Fruit fly (Drosophila melanogaster) whole organism, embryonic: ENCODE measurements around the gene LysB.

Source experiments
- Atf-2 ChIP-seq: fragments of 200-800 bp; sonication (Bioruptor generic); optimal IDR thresholded peaks from 2 replicates; lab custom pipeline; 2016; ENCODE audit warnings: missing biosample characterization, missing genetic modification characterization
- Blimp-1 ChIP-seq: fragments of 200-800 bp; sonication (Bioruptor generic); optimal IDR thresholded peaks from 3 replicates; lab custom pipeline; 2018; ENCODE audit warnings: missing biosample characterization, missing genetic modification characterization, mild to moderate bottlenecking, moderate library complexity, missing genetic modification reagents
- CG10366 ChIP-seq: fragments of 200-800 bp; sonication (Bioruptor generic); IDR thresholded peaks from 2 replicates; pipeline ENCODE4 v1.3.6; 2022; ENCODE audit warnings: missing biosample characterization, missing genetic modification characterization
- CG11504 ChIP-seq: fragments of 200-800 bp; sonication (Bioruptor generic); optimal IDR thresholded peaks from 3 replicates; lab custom pipeline; 2019; ENCODE audit warnings: missing biosample characterization, mild to moderate bottlenecking, missing genetic modification characterization, moderate library complexity
- CG11560 ChIP-seq: fragments of 200-800 bp; sonication (Bioruptor generic); IDR thresholded peaks from 3 replicates; pipeline ENCODE4 v1.3.6; 2022; ENCODE audit warnings: missing biosample characterization, missing genetic modification characterization
- CG13424 ChIP-seq: fragments of 200-800 bp; sonication (Bioruptor generic); optimal IDR thresholded peaks from 2 replicates; lab custom pipeline; 2019; ENCODE audit warnings: missing biosample characterization, mild to moderate bottlenecking, missing genetic modification characterization, moderate library complexity
- CG14667 ChIP-seq: fragments of 200-800 bp; sonication (Bioruptor generic); IDR thresholded peaks from 2 replicates; pipeline ENCODE4 v1.3.6; 2022; ENCODE audit warnings: missing biosample characterization, missing genetic modification characterization
- CG15269 ChIP-seq: fragments of 200-800 bp; sonication (Bioruptor generic); optimal IDR thresholded peaks from 2 replicates; lab custom pipeline; 2018; ENCODE audit warnings: missing biosample characterization, mild to moderate bottlenecking, missing genetic modification characterization, moderate library complexity
- CG17361 ChIP-seq: fragments of 200-800 bp; sonication (Bioruptor generic); IDR thresholded peaks from 3 replicates; pipeline ENCODE4 v1.3.6; 2022; ENCODE audit warnings: missing biosample characterization, missing genetic modification characterization
- CG17385 ChIP-seq: fragments of 200-800 bp; sonication (Bioruptor generic); optimal IDR thresholded peaks from 3 replicates; lab custom pipeline; 2018; ENCODE audit warnings: missing biosample characterization, mild to moderate bottlenecking, missing genetic modification characterization
- CG1832 ChIP-seq: fragments of 200-800 bp; sonication (Bioruptor generic); optimal IDR thresholded peaks from 2 replicates; lab custom pipeline; 2017; ENCODE audit warnings: missing biosample characterization, mild to moderate bottlenecking, missing genetic modification characterization, inconsistent platforms
- CG3163 ChIP-seq: fragments of 200-800 bp; sonication (Bioruptor generic); optimal IDR thresholded peaks from 3 replicates; lab custom pipeline; 2016; ENCODE audit warnings: missing biosample characterization, missing genetic modification characterization
- CG33557 ChIP-seq: fragments of 200-800 bp; sonication (Bioruptor generic); optimal IDR thresholded peaks from 2 replicates; lab custom pipeline; 2019; ENCODE audit warnings: missing biosample characterization, mild to moderate bottlenecking, missing genetic modification characterization, moderate library complexity
- CG4328 ChIP-seq: fragments of 200-800 bp; sonication (Bioruptor generic); optimal IDR thresholded peaks from 3 replicates; lab custom pipeline; 2017; ENCODE audit warnings: missing biosample characterization, missing genetic modification reagents, missing genetic modification characterization
- CG4730 ChIP-seq: fragments of 200-800 bp; sonication (Bioruptor generic); IDR thresholded peaks from 2 replicates; pipeline ENCODE4 v1.3.6; 2022; ENCODE audit warnings: missing biosample characterization, missing genetic modification characterization
- CG6254 ChIP-seq: fragments of 200-800 bp; sonication (Bioruptor generic); optimal IDR thresholded peaks from 3 replicates; lab custom pipeline; 2017; ENCODE audit warnings: mild to moderate bottlenecking, missing biosample characterization, missing genetic modification reagents, missing genetic modification characterization
- CG6765 ChIP-seq: fragments of 200-800 bp; sonication (Bioruptor generic); optimal IDR thresholded peaks from 3 replicates; lab custom pipeline; 2017; ENCODE audit warnings: missing biosample characterization, mild to moderate bottlenecking, missing genetic modification characterization
- CG7963 ChIP-seq: fragments of 200-800 bp; sonication (Bioruptor generic); IDR thresholded peaks from 3 replicates; pipeline ENCODE4 v1.3.6; 2022; ENCODE audit warnings: missing biosample characterization, missing genetic modification characterization; ENCODE audit not compliant: partially characterized antibody
- CkIIα-i1 ChIP-seq: fragments of 200-800 bp; sonication (Bioruptor generic); IDR thresholded peaks from 2 replicates; pipeline ENCODE4 v1.3.6; 2022; ENCODE audit warnings: missing biosample characterization, missing genetic modification characterization
- Dll ChIP-seq: fragments of 200-800 bp; sonication (Bioruptor generic); IDR thresholded peaks from 4 replicates; pipeline ENCODE4 v1.3.6; 2022; ENCODE audit warnings: missing biosample characterization, missing genetic modification characterization; ENCODE audit not compliant: partially characterized antibody
- H15 ChIP-seq: fragments of 200-800 bp; sonication (Bioruptor generic); IDR thresholded peaks from 3 replicates; pipeline ENCODE4 v1.3.6; 2022; ENCODE audit warnings: missing biosample characterization, missing genetic modification characterization
- HLH54F ChIP-seq: fragments of 200-800 bp; sonication (Bioruptor generic); optimal IDR thresholded peaks from 3 replicates; lab custom pipeline; 2016; ENCODE audit warnings: missing biosample characterization, missing genetic modification characterization
- Lpt ChIP-seq: fragments of >200 bp; optimal IDR thresholded peaks from 2 replicates; lab custom pipeline; 2018; ENCODE audit warnings: missing biosample characterization, missing genetic modification characterization
- Mad ChIP-seq: fragments of 200-800 bp; sonication (Bioruptor generic); optimal IDR thresholded peaks from 2 replicates; lab custom pipeline; 2016; ENCODE audit warnings: missing biosample characterization, missing genetic modification characterization
- NC2α ChIP-seq: fragments of 200-800 bp; sonication (Bioruptor generic); optimal IDR thresholded peaks from 2 replicates; lab custom pipeline; 2016; ENCODE audit warnings: missing biosample characterization, missing genetic modification characterization
- NC2β ChIP-seq: fragments of 200-800 bp; sonication (Bioruptor generic); optimal IDR thresholded peaks from 2 replicates; lab custom pipeline; 2016; ENCODE audit warnings: missing biosample characterization, missing genetic modification characterization
- Nf-YA ChIP-seq: fragments of 200-800 bp; sonication (Bioruptor generic); IDR thresholded peaks from 2 replicates; pipeline ENCODE4 v1.3.6; 2022; ENCODE audit warnings: missing biosample characterization, missing genetic modification characterization
- Nf-YB ChIP-seq: fragments of 200-800 bp; sonication (Bioruptor generic); optimal IDR thresholded peaks from 3 replicates; lab custom pipeline; 2019; ENCODE audit warnings: missing biosample characterization, mild to moderate bottlenecking, missing genetic modification characterization, moderate library complexity
- Opbp ChIP-seq: fragments of 200-800 bp; sonication (Bioruptor generic); IDR thresholded peaks from 3 replicates; pipeline ENCODE4 v1.3.6; 2022; ENCODE audit warnings: missing biosample characterization, missing genetic modification characterization; ENCODE audit not compliant: partially characterized antibody
- Side ChIP-seq: fragments of 200-800 bp; sonication (Bioruptor generic); optimal IDR thresholded peaks from 2 replicates; lab custom pipeline; 2016; ENCODE audit warnings: missing biosample characterization, missing genetic modification characterization
- Sry-δ ChIP-seq: fragments of 200-800 bp; sonication (Bioruptor generic); optimal IDR thresholded peaks from 2 replicates; lab custom pipeline; 2016; ENCODE audit warnings: missing biosample characterization, missing genetic modification characterization
- TFAM ChIP-seq: fragments of 200-800 bp; sonication (Bioruptor generic); optimal IDR thresholded peaks from 2 replicates; lab custom pipeline; 2017; ENCODE audit warnings: missing biosample characterization, missing genetic modification characterization, inconsistent platforms
- Xrp1 ChIP-seq: fragments of 200-800 bp; sonication (Bioruptor generic); IDR thresholded peaks from 2 replicates; pipeline ENCODE4 v1.3.6; 2022; ENCODE audit warnings: missing biosample characterization, missing genetic modification characterization
- ac ChIP-seq: fragments of 200-800 bp; sonication (Bioruptor generic); optimal IDR thresholded peaks from 3 replicates; lab custom pipeline; 2017; ENCODE audit warnings: missing biosample characterization, mild to moderate bottlenecking, missing genetic modification characterization
- aop ChIP-seq: fragments of 200-800 bp; sonication (Bioruptor generic); IDR thresholded peaks from 2 replicates; pipeline ENCODE4 v1.3.6; 2022; ENCODE audit warnings: missing biosample characterization, missing genetic modification characterization
- ap ChIP-seq: fragments of 200-800 bp; sonication (Bioruptor generic); IDR thresholded peaks from 2 replicates; pipeline ENCODE4 v1.3.6; 2022; ENCODE audit warnings: missing biosample characterization, missing genetic modification characterization
- az2 ChIP-seq: fragments of 200-800 bp; sonication (Bioruptor generic); optimal IDR thresholded peaks from 3 replicates; lab custom pipeline; 2016; ENCODE audit warnings: missing biosample characterization, missing genetic modification characterization
- cas ChIP-seq: fragments of 200-800 bp; sonication (Bioruptor generic); IDR thresholded peaks from 2 replicates; pipeline ENCODE4 v1.3.6; 2022; ENCODE audit warnings: missing biosample characterization, missing genetic modification characterization
- chinmo ChIP-seq: fragments of 200-800 bp; sonication (Bioruptor generic); IDR thresholded peaks from 4 replicates; pipeline ENCODE4 v1.3.6; 2022; ENCODE audit warnings: missing biosample characterization, missing genetic modification characterization; ENCODE audit not compliant: partially characterized antibody
- corto ChIP-seq: fragments of 200-800 bp; sonication (Bioruptor generic); optimal IDR thresholded peaks from 2 replicates; lab custom pipeline; 2016; ENCODE audit warnings: missing biosample characterization, mild to moderate bottlenecking, missing genetic modification characterization, moderate library complexity
- crp ChIP-seq, 2 experiments: fragments of 200-800 bp; sonication (Bioruptor generic); optimal IDR thresholded peaks; 2 replicates in 1 of 2; 3 replicates in 1 of 2; lab custom pipeline; 2017; ENCODE audit warnings: missing biosample characterization in 2 of 2, missing genetic modification characterization in 2 of 2, mild to moderate bottlenecking in 1 of 2, moderate library complexity in 1 of 2
- da ChIP-seq: fragments of 200-800 bp; sonication (Bioruptor generic); optimal IDR thresholded peaks from 2 replicates; lab custom pipeline; 2016; ENCODE audit warnings: missing biosample characterization, missing genetic modification characterization
- ems ChIP-seq: fragments of 200-800 bp; sonication (Bioruptor generic); optimal IDR thresholded peaks from 3 replicates; lab custom pipeline; 2016; ENCODE audit warnings: missing biosample characterization, missing genetic modification characterization
- ewg ChIP-seq: fragments of 200-800 bp; sonication (Bioruptor generic); optimal IDR thresholded peaks from 3 replicates; lab custom pipeline; 2017; ENCODE audit warnings: mild to moderate bottlenecking, missing biosample characterization, missing genetic modification reagents, missing genetic modification characterization
- ftz-f1 ChIP-seq: fragments of 200-800 bp; sonication (Bioruptor generic); optimal IDR thresholded peaks from 2 replicates; lab custom pipeline; 2016; ENCODE audit warnings: missing biosample characterization, missing genetic modification characterization
- gcm2 ChIP-seq: fragments of 200-800 bp; sonication (Bioruptor generic); optimal IDR thresholded peaks from 2 replicates; lab custom pipeline; 2016; ENCODE audit warnings: missing biosample characterization, missing genetic modification characterization
- inv ChIP-seq: fragments of 200-800 bp; sonication (Bioruptor generic); IDR thresholded peaks from 2 replicates; pipeline ENCODE4 v1.3.6; 2022; ENCODE audit warnings: missing biosample characterization, missing genetic modification characterization; ENCODE audit not compliant: partially characterized antibody
- nom ChIP-seq: fragments of 200-800 bp; sonication (Bioruptor generic); optimal IDR thresholded peaks from 2 replicates; lab custom pipeline; 2017; ENCODE audit warnings: missing biosample characterization, missing genetic modification characterization, mild to moderate bottlenecking, moderate library complexity, missing genetic modification reagents
- stc ChIP-seq: fragments of 200-800 bp; sonication (Bioruptor generic); IDR thresholded peaks from 2 replicates; pipeline ENCODE4 v1.3.6; 2022; ENCODE audit warnings: missing biosample characterization, missing genetic modification characterization
- sug ChIP-seq: fragments of 200-800 bp; optimal IDR thresholded peaks from 2 replicates; lab custom pipeline; 2019; ENCODE audit warnings: missing biosample characterization, mild to moderate bottlenecking, missing genetic modification characterization, moderate library complexity
- tio ChIP-seq: fragments of 200-800 bp; sonication (Bioruptor generic); optimal IDR thresholded peaks from 2 replicates; lab custom pipeline; 2017; ENCODE audit warnings: missing biosample characterization, missing genetic modification characterization, inconsistent platforms
- z ChIP-seq: fragments of 200-800 bp; sonication (Bioruptor generic); IDR thresholded peaks from 3 replicates; pipeline ENCODE4 v1.3.6; 2022; ENCODE audit warnings: missing biosample characterization, missing genetic modification characterization

Gene LysB

DNA sequence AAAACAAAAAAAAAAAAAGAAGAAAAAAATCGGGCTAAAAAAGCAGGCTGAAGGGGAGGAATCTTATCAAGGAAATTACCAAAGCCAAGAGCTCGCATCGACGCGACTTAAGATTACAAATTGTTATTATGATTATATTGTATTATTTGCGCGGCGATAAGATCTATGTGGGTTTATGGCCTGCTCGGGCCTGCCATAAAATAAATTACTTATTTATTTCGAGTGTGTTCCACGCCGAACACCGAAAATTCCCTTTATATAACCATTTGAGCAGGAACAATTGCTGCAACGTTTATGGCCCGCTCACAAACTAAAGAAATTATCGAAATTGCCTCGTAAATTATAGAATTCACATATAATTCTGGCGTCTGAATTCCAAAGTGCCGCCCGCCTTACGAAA lies 37.6 kb upstream of the LysB start (continued):
- no peak for TF ChIP-seq z (GFP tag; lab: Robert Waterston, UW)
- TF ChIP-seq cas (GFP tag; lab: Robert Waterston, UW), result no peak
- peak; percentile 55 for TF ChIP-seq sug (tag; lab: Kevin White, UChicago)
- TF ChIP-seq Sry-δ (GFP tag; lab: Kevin White, UChicago), result no peak
- no peak for TF ChIP-seq H15 (GFP tag; lab: Robert Waterston, UW)
- no peak for TF ChIP-seq NC2β (GFP tag; lab: Kevin White, UChicago)
- no peak for TF ChIP-seq Opbp (GFP tag; lab: Robert Waterston, UW)
- no peak for TF ChIP-seq tio (GFP tag; lab: Kevin White, UChicago)
- no peak for TF ChIP-seq CG11560 (tag; lab: Robert Waterston, UW)
- TF ChIP-seq CG11504 (tag; lab: Kevin White, UChicago), result peak; percentile 31
- TF ChIP-seq da, result no peak
- peak; percentile 27 for TF ChIP-seq CG17385
- TF ChIP-seq HLH54F (GFP tag; lab: Kevin White, UChicago), result no peak
- TF ChIP-seq Xrp1 (GFP tag; lab: Robert Waterston, UW), result no peak
- TF ChIP-seq ap (GFP tag; lab: Robert Waterston, UW), result no peak
- TF ChIP-seq CG14667 (GFP tag; lab: Robert Waterston, UW), result no peak
- no peak for TF ChIP-seq CG4730 (GFP tag; lab: Robert Waterston, UW)
- TF ChIP-seq crp (GFP tag; optimal IDR thresholded peaks at IDR 0.05; lab: Kevin White, UChicago), result no peak
- TF ChIP-seq corto (GFP tag; lab: Kevin White, UChicago), result no peak
- 0 out of 4 replicates have a peak, but pooled peaks have one; percentile 32 for TF ChIP-seq chinmo (GFP tag; lab: Robert Waterston, UW)
- no peak for TF ChIP-seq CG13424 (tag; lab: Kevin White, UChicago)
- TF ChIP-seq CG15269, result peak; percentile 39
- no peak for TF ChIP-seq ac
- no peak for TF ChIP-seq Dll (GFP tag; lab: Robert Waterston, UW)
- no peak for TF ChIP-seq Mad (GFP tag; lab: Kevin White, UChicago)
- TF ChIP-seq CG6254 (GFP tag; lab: Kevin White, UChicago), result peak; percentile 50
- no peak for TF ChIP-seq inv (GFP tag; lab: Robert Waterston, UW)
- no peak for TF ChIP-seq CG4328
- no peak for TF ChIP-seq Blimp-1 (GFP tag; lab: Kevin White, UChicago)
- TF ChIP-seq CkIIα-i1, result no peak
- TF ChIP-seq ftz-f1, result no peak
- no peak for TF ChIP-seq TFAM
- TF ChIP-seq CG6765 (GFP tag; lab: Kevin White, UChicago), result peak; percentile 9
- peak; percentile 6 for TF ChIP-seq Nf-YB (GFP tag; lab: Kevin White, UChicago)
- TF ChIP-seq CG3163 (GFP tag; lab: Kevin White, UChicago), result no peak
- no peak for TF ChIP-seq stc
- TF ChIP-seq Nf-YA (GFP tag; lab: Robert Waterston, UW), result no peak
- TF ChIP-seq Atf-2 (GFP tag; lab: Kevin White, UChicago), result no peak
- no peak for TF ChIP-seq Side (GFP tag; lab: Kevin White, UChicago)
- TF ChIP-seq az2 (GFP tag; lab: Kevin White, UChicago), result no peak
- TF ChIP-seq CG33557, result no peak
- TF ChIP-seq CG10366 (GFP tag; lab: Robert Waterston, UW), result no peak
- TF ChIP-seq Lpt, result no peak
- no peak for TF ChIP-seq aop
- no peak for TF ChIP-seq ems
- TF ChIP-seq gcm2 (GFP tag; lab: Kevin White, UChicago), result no peak
- no peak for TF ChIP-seq CG7963 (GFP tag; lab: Robert Waterston, UW)
- TF ChIP-seq CG1832 (GFP tag; lab: Kevin White, UChicago), result no peak
- TF ChIP-seq CG17361 (GFP tag; lab: Robert Waterston, UW), result no peak
- no peak for TF ChIP-seq NC2α
- no peak for TF ChIP-seq ewg (GFP tag; lab: Kevin White, UChicago)
- TF ChIP-seq nom (GFP tag; lab: Kevin White, UChicago), result no peak
